Fruit fly (Drosophila melanogaster) whole organism, wandering third instar larva: ENCODE results near the gene CG42404.

Source experiments
- Hr78 ChIP-seq: fragments of >200 bp; optimal IDR thresholded peaks from 2 replicates; lab custom pipeline; 2017; ENCODE audit warnings: missing biosample characterization, missing genetic modification characterization
- h ChIP-seq: fragments of 200-800 bp; sonication (Bioruptor generic); optimal IDR thresholded peaks from 3 replicates; lab custom pipeline; 2016; ENCODE audit warnings: missing biosample characterization, mild to moderate bottlenecking, missing genetic modification characterization
- sage ChIP-seq: fragments of 200-800 bp; sonication (Bioruptor generic); optimal IDR thresholded peaks from 2 replicates; lab custom pipeline; 2016; ENCODE audit warnings: missing biosample characterization, mild to moderate bottlenecking, missing genetic modification characterization
- sv ChIP-seq: fragments of 200-800 bp; sonication (Bioruptor generic); optimal IDR thresholded peaks from 3 replicates; lab custom pipeline; 2016; ENCODE audit warnings: missing biosample characterization, missing genetic modification characterization

dm6 chr3R:15268426-15268825 is 18.5 kb downstream of the CG42404 start, which contains the start of the genes CG14864 and Zip88E:
- no peak for TF ChIP-seq Hr78 (GFP tag; lab: Kevin White, UChicago)
- TF ChIP-seq sv (GFP tag; lab: Kevin White, UChicago), result no peak
- no peak for TF ChIP-seq sage (GFP tag; lab: Kevin White, UChicago)
- no peak for TF ChIP-seq h (GFP tag; lab: Kevin White, UChicago)
